Worm (Caenorhabditis elegans) whole organism, late embryonic: ENCODE measurements around the gene nas-20.

Experiments
- C08G9.2 ChIP-seq: sonication (generic microtip); optimal IDR thresholded peaks from 2 replicates; lab custom pipeline; 2016; ENCODE audit warnings: mild to moderate bottlenecking, missing genetic modification characterization, moderate library complexity, missing compliant biosample characterization
- C38D4.7 ChIP-seq: fragments of 200-800 bp; sonication (Bioruptor generic); optimal IDR thresholded peaks from 2 replicates; lab custom pipeline; 2018; ENCODE audit warnings: mild to moderate bottlenecking, missing genetic modification characterization, moderate library complexity, missing compliant biosample characterization
- F13H6.1 ChIP-seq: sonication (generic microtip); optimal IDR thresholded peaks from 2 replicates; lab custom pipeline; 2016; ENCODE audit warnings: missing genetic modification characterization, missing compliant biosample characterization
- K09A11.1 ChIP-seq: sonication (generic microtip); optimal IDR thresholded peaks from 2 replicates; lab custom pipeline; 2017; ENCODE audit warnings: antibody characterized with exemption, mild to moderate bottlenecking, missing genetic modification characterization, missing compliant biosample characterization; ENCODE audit not compliant: insufficient read depth
- T23F11.4 ChIP-seq: fragments of 200-800 bp; sonication (Bioruptor generic); optimal IDR thresholded peaks from 2 replicates; lab custom pipeline; 2018; ENCODE audit warnings: mild to moderate bottlenecking, missing genetic modification characterization, missing compliant biosample characterization
- ahr-1 ChIP-seq: sonication (generic microtip); optimal IDR thresholded peaks from 2 replicates; lab custom pipeline; 2016; ENCODE audit warnings: missing genetic modification characterization, missing compliant biosample characterization
- ama-1 ChIP-seq: fragments of 150-350 bp; optimal IDR thresholded peaks from 2 replicates; lab custom pipeline; 2014
- ceh-14 ChIP-seq: sonication (generic microtip); optimal IDR thresholded peaks from 2 replicates; lab custom pipeline; 2016; ENCODE audit warnings: missing genotype, missing genetic modification characterization, missing compliant biosample characterization
- ceh-18 ChIP-seq: sonication (generic microtip); optimal IDR thresholded peaks from 2 replicates; lab custom pipeline; 2016; ENCODE audit warnings: missing genetic modification characterization, missing compliant biosample characterization
- ceh-19 ChIP-seq: fragments of 200-800 bp; sonication (Bioruptor generic); optimal IDR thresholded peaks from 2 replicates; lab custom pipeline; 2018; ENCODE audit warnings: mild to moderate bottlenecking, missing genetic modification characterization, missing compliant biosample characterization
- ceh-2 ChIP-seq: sonication (generic microtip); optimal IDR thresholded peaks from 2 replicates; lab custom pipeline; 2016; ENCODE audit warnings: missing genotype, missing genetic modification characterization, missing compliant biosample characterization
- ceh-22 ChIP-seq: sonication (generic microtip); optimal IDR thresholded peaks from 2 replicates; lab custom pipeline; 2017; ENCODE audit warnings: missing biosample characterization, missing genetic modification characterization
- ceh-24 ChIP-seq: sonication (generic microtip); optimal IDR thresholded peaks from 2 replicates; lab custom pipeline; 2016; ENCODE audit warnings: mild to moderate bottlenecking, missing genetic modification characterization, missing compliant biosample characterization
- ceh-45 ChIP-seq: fragments of 200-800 bp; sonication (Bioruptor generic); IDR thresholded peaks from 2 replicates; pipeline ENCODE4 v1.3.6; 2022; ENCODE audit warnings: missing genetic modification reagents, missing genetic modification characterization, missing compliant biosample characterization
- che-1 ChIP-seq: sonication (generic microtip); optimal IDR thresholded peaks from 2 replicates; lab custom pipeline; 2016; ENCODE audit warnings: mild to moderate bottlenecking, missing genetic modification characterization, missing compliant biosample characterization
- elt-2 ChIP-seq: sonication (generic microtip); optimal IDR thresholded peaks from 2 replicates; lab custom pipeline; 2016; ENCODE audit warnings: missing genetic modification reagents, missing genetic modification characterization, missing compliant biosample characterization
- elt-4 ChIP-seq: sonication (generic microtip); optimal IDR thresholded peaks from 2 replicates; lab custom pipeline; 2016; ENCODE audit warnings: missing genetic modification characterization, missing compliant biosample characterization
- eyg-1 ChIP-seq: sonication (generic microtip); optimal IDR thresholded peaks from 2 replicates; lab custom pipeline; 2016; ENCODE audit warnings: missing genotype, missing genetic modification characterization, missing compliant biosample characterization
- fax-1 ChIP-seq: sonication (generic microtip); optimal IDR thresholded peaks from 2 replicates; lab custom pipeline; 2016; ENCODE audit warnings: missing genotype, missing genetic modification characterization, missing compliant biosample characterization
- fkh-6 ChIP-seq: sonication (generic microtip); optimal IDR thresholded peaks from 2 replicates; lab custom pipeline; 2016; ENCODE audit warnings: missing genetic modification characterization, missing compliant biosample characterization
- hlh-15 ChIP-seq: sonication (generic microtip); optimal IDR thresholded peaks from 2 replicates; lab custom pipeline; 2016; ENCODE audit warnings: missing genetic modification characterization, missing compliant biosample characterization
- hlh-30 ChIP-seq: sonication (generic microtip); optimal IDR thresholded peaks from 2 replicates; lab custom pipeline; 2017; ENCODE audit warnings: antibody characterized with exemption, missing genetic modification characterization, missing compliant biosample characterization; ENCODE audit not compliant: insufficient read depth
- hlh-6 ChIP-seq: sonication (generic microtip); optimal IDR thresholded peaks from 2 replicates; lab custom pipeline; 2016; ENCODE audit warnings: missing genotype, missing genetic modification characterization, missing compliant biosample characterization
- hlh-8 ChIP-seq: sonication (generic microtip); optimal IDR thresholded peaks from 2 replicates; lab custom pipeline; 2016; ENCODE audit warnings: missing genotype, missing genetic modification characterization, missing compliant biosample characterization
- lim-6 ChIP-seq: sonication (generic microtip); optimal IDR thresholded peaks from 2 replicates; lab custom pipeline; 2016; ENCODE audit warnings: missing genetic modification characterization, missing compliant biosample characterization
- lin-11 ChIP-seq: fragments of 200-800 bp; sonication (Bioruptor generic); optimal IDR thresholded peaks from 2 replicates; lab custom pipeline; 2018; ENCODE audit warnings: mild to moderate bottlenecking, missing genetic modification characterization, missing compliant biosample characterization
- mec-3 ChIP-seq: sonication (generic microtip); optimal IDR thresholded peaks from 2 replicates; lab custom pipeline; 2016; ENCODE audit warnings: borderline replicate concordance, missing genetic modification characterization, missing compliant biosample characterization
- nfya-1 ChIP-seq: sonication (generic microtip); optimal IDR thresholded peaks from 2 replicates; lab custom pipeline; 2017; ENCODE audit warnings: missing genetic modification characterization, mild to moderate bottlenecking, missing compliant biosample characterization, antibody characterized with exemption, moderate library complexity
- nhr-232 ChIP-seq: sonication (generic microtip); optimal IDR thresholded peaks from 2 replicates; lab custom pipeline; 2016; ENCODE audit warnings: missing genetic modification characterization, missing compliant biosample characterization
- npax-4 ChIP-seq: sonication (generic microtip); optimal IDR thresholded peaks from 2 replicates; lab custom pipeline; 2016; ENCODE audit warnings: missing genetic modification characterization, missing compliant biosample characterization
- odd-2 ChIP-seq: sonication (generic microtip); optimal IDR thresholded peaks from 2 replicates; lab custom pipeline; 2017; ENCODE audit warnings: antibody characterized with exemption, mild to moderate bottlenecking, missing genetic modification characterization, missing compliant biosample characterization
- pag-3 ChIP-seq: sonication (generic microtip); optimal IDR thresholded peaks from 2 replicates; lab custom pipeline; 2016; ENCODE audit warnings: missing compliant biosample characterization, missing genetic modification characterization, borderline replicate concordance
- pha-2 ChIP-seq: sonication (generic microtip); optimal IDR thresholded peaks from 2 replicates; lab custom pipeline; 2017; ENCODE audit warnings: mild to moderate bottlenecking, missing genetic modification characterization, missing compliant biosample characterization
- rnt-1 ChIP-seq: sonication (generic microtip); optimal IDR thresholded peaks from 2 replicates; lab custom pipeline; 2016; ENCODE audit warnings: missing genetic modification characterization, missing compliant biosample characterization
- sox-4 ChIP-seq: sonication (generic microtip); optimal IDR thresholded peaks from 2 replicates; lab custom pipeline; 2017; ENCODE audit warnings: mild to moderate bottlenecking, missing genetic modification characterization, inconsistent platforms, missing compliant biosample characterization
- tbx-2 ChIP-seq: sonication (generic microtip); optimal IDR thresholded peaks from 2 replicates; lab custom pipeline; 2016; ENCODE audit warnings: missing genetic modification characterization, missing compliant biosample characterization
- tbx-7 ChIP-seq: sonication (generic microtip); optimal IDR thresholded peaks from 2 replicates; lab custom pipeline; 2016; ENCODE audit warnings: missing genotype, missing genetic modification characterization, missing compliant biosample characterization
- ttx-3 ChIP-seq: sonication (generic microtip); optimal IDR thresholded peaks from 2 replicates; lab custom pipeline; 2016; ENCODE audit warnings: missing genetic modification reagents, missing genetic modification characterization, missing compliant biosample characterization
- unc-3 ChIP-seq, 2 experiments: fragments of 200-800 bp in 1 of 2; sonication (Bioruptor generic) in 1 of 2; sonication (generic microtip) in 1 of 2; conservative IDR thresholded peaks in 1 of 2; optimal IDR thresholded peaks in 1 of 2; 2 replicates each; pipeline versions ENCODE4 v1.3.6 to Lab custom; 2016 to 2022; ENCODE audit warnings: missing compliant biosample characterization in 2 of 2, missing genetic modification characterization in 2 of 2, missing genetic modification reagents in 1 of 2
- unc-42 ChIP-seq: sonication (generic microtip); optimal IDR thresholded peaks from 2 replicates; lab custom pipeline; 2016; ENCODE audit warnings: missing genotype, missing genetic modification characterization, missing compliant biosample characterization
- zip-5 ChIP-seq: sonication (generic microtip); optimal IDR thresholded peaks from 2 replicates; lab custom pipeline; 2016; ENCODE audit warnings: missing genetic modification characterization, missing compliant biosample characterization
- ztf-16 ChIP-seq: sonication (generic microtip); optimal IDR thresholded peaks from 2 replicates; lab custom pipeline; 2017; ENCODE audit warnings: missing genetic modification characterization, missing compliant biosample characterization

nas-20 gene

DNA sequence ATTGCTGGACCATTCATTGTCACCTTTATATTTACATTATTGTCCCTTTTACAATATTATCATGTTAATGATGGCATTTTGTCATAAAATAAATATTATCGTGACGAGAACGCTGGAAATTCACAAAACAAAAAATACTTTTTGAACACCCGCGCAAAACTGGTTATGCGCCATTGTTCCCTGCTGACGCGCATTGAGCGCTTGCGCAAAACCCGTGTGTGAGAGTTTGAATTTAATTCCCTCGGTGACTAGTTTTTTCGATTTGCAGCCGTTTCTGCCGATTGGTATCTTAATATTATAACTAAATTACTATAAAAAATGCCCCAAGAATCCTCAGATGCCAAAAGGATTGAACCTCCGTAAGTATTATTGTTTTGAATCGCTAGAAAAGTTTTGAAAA is 49.3 kb upstream of the nas-20 start, which contains the start of gene pafo-1 (continued):
- TF ChIP-seq elt-2 (peak; percentile 74), fkh-6 (tag; lab: Kevin White, UChicago) (no peak), sox-4 (peak; percentile 34), lin-11 (tag; lab: Kevin White, UChicago) (peak; percentile 40), tbx-2 (tag; lab: Kevin White, UChicago) (peak; percentile 57), ttx-3 (tag; lab: Kevin White, UChicago) (peak; percentile 12), hlh-30 (tag; lab: Kevin White, UChicago) (peak; percentile 29)

DNA sequence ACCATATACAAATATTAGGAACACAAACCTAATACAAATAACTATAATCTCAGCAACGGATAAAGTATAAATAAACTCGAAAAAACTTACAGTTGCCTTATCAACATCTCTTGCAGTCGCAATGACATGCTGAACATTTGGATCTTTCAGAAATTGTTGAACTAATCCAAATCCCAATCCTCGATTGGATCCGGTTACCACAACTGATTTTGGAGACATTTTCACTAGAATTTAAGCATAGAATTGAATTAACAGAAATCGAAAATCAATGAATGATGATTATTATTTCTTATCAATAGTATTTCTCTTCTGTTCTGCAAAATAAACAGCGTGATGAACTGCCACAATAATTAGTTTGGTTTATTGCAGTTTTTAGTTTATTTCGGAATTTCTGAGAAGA is 48.1 kb upstream of the nas-20 start, which contains the start of the genes C55A6.11 and C55A6.7:
TSS of gene C55A6.11 (plus strand) at position 301 of the 400 bp plus-strand sequence.
TSS of gene C55A6.7 (minus strand) at position 316 of the 400 bp plus-strand sequence.
- TF ChIP-seq odd-2 (tag; lab: Kevin White, UChicago): no peak
- TF ChIP-seq hlh-15 (tag; lab: Kevin White, UChicago): no peak
- TF ChIP-seq C38D4.7 (GFP tag; lab: Kevin White, UChicago): no peak
- no peak for TF ChIP-seq nfya-1
- TF ChIP-seq tbx-7 (tag; lab: Kevin White, UChicago): no peak
- TF ChIP-seq ahr-1: no peak
- TF ChIP-seq zip-5 (tag; lab: Kevin White, UChicago): no peak
- no peak for TF ChIP-seq ceh-19 (GFP tag; lab: Kevin White, UChicago)
- TF ChIP-seq hlh-6 (tag; lab: Kevin White, UChicago): no peak
- no peak for TF ChIP-seq ztf-16
- TF ChIP-seq ceh-22 (tag; lab: Kevin White, UChicago): no peak
- TF ChIP-seq hlh-8: no peak
- TF ChIP-seq fax-1 (tag; lab: Kevin White, UChicago): no peak
- TF ChIP-seq eyg-1 (tag; lab: Kevin White, UChicago): no peak
- TF ChIP-seq F13H6.1 (tag; lab: Kevin White, UChicago): no peak

DNA sequence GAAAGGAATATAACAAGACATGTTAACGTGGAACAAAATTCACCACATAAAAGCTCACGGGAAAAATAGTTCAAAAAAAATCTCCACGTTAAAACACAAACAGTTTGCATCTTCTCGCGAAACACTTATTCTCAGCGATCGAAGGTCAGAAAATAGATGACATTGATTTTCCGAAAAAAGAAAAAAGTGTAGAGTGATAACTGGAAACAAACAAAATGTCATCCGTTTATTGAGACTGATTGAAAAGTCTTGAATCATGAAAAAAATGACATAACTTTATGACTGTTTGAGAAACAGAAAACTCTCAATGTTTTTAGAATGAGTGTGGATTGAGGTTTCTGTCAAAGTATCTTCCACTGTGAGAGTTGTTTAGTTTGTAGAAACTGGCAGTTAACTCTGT is 45.7 kb upstream of the nas-20 start, which contains the start of gene C55A6.4:
TSS of gene C55A6.4 (minus strand) at position 101 of the 400 bp plus-strand sequence.
- TF ChIP-seq pha-2 (tag; lab: Kevin White, UChicago): no peak
- TF ChIP-seq npax-4 (tag; lab: Kevin White, UChicago): no peak
- no peak for TF ChIP-seq tbx-2 (tag; lab: Kevin White, UChicago)
- no peak for TF ChIP-seq zip-5 (tag; lab: Kevin White, UChicago)
- no peak for TF ChIP-seq nfya-1
- TF ChIP-seq pag-3 (tag; lab: Kevin White, UChicago): no peak
- no peak for TF ChIP-seq ztf-16
- TF ChIP-seq mec-3 (tag; lab: Kevin White, UChicago): no peak
- no peak for TF ChIP-seq hlh-30 (tag; lab: Kevin White, UChicago)
- no peak for TF ChIP-seq ceh-24
- TF ChIP-seq K09A11.1: no peak
- TF ChIP-seq unc-3 (GFP tag; conservative IDR thresholded peaks at IDR 0.05; lab: Robert Waterston, UW): no peak
- TF ChIP-seq unc-3 (tag; optimal IDR thresholded peaks at IDR 0.05; lab: Kevin White, UChicago): no peak
- no peak for TF ChIP-seq ceh-2 (tag; lab: Kevin White, UChicago)

DNA sequence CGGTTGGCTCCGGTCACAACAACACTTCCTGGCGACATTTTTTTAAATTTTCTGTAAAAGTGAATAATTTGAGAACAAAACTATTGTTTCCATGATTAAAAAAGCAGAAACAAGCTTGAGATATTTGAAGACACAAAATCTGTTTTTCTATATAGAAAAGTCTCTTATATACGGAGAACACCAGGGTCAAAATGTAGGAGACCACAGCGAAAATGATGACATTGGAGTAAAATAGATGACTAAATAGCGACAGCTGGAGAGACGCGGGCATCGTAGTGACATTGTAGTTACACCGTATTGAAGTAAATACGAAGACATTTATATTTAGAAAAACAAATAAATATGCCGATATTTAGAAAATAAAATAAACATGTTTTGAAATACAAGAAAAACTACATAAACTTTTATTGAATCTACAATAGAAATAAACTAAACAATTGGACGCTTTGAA is 44.1 kb upstream of the nas-20 start, which contains the start of gene sdz-8:
TSS of gene sdz-8 (minus strand) at position 51 of the 451 bp plus-strand sequence.
- no peak for TF ChIP-seq fax-1 (tag; lab: Kevin White, UChicago)
- TF ChIP-seq ceh-18 (tag; lab: Kevin White, UChicago): no peak
- no peak for TF ChIP-seq hlh-8
- no peak for TF ChIP-seq C08G9.2 (tag; lab: Kevin White, UChicago)
- no peak for TF ChIP-seq ceh-14 (tag; lab: Kevin White, UChicago)
- TF ChIP-seq unc-42 (tag; lab: Kevin White, UChicago): no peak
- no peak for TF ChIP-seq F13H6.1 (tag; lab: Kevin White, UChicago)
- no peak for TF ChIP-seq ama-1 (lab: Kevin White, UChicago)
- TF ChIP-seq elt-4 (tag; lab: Kevin White, UChicago): no peak
- no peak for TF ChIP-seq hlh-30 (tag; lab: Kevin White, UChicago)
- TF ChIP-seq ceh-45: no peak
- no peak for TF ChIP-seq T23F11.4 (GFP tag; lab: Kevin White, UChicago)
- no peak for TF ChIP-seq rnt-1 (tag; lab: Kevin White, UChicago)
- no peak for TF ChIP-seq ztf-16
- no peak for TF ChIP-seq che-1
- TF ChIP-seq fkh-6 (tag; lab: Kevin White, UChicago): no peak
- TF ChIP-seq ceh-2 (tag; lab: Kevin White, UChicago): no peak
- TF ChIP-seq lim-6: no peak
- no peak for TF ChIP-seq nhr-232
- TF ChIP-seq tbx-2 (tag; lab: Kevin White, UChicago): no peak
